Fruit fly (Drosophila melanogaster) whole organism, embryonic: ENCODE data around the gene zen2.

Experiments used
- BEAF-32 ChIP-seq: fragments of 200-800 bp; sonication (Bioruptor generic); optimal IDR thresholded peaks from 3 replicates; lab custom pipeline; 2017; ENCODE audit warnings: missing biosample characterization, missing genetic modification characterization, mild to moderate bottlenecking, moderate library complexity, missing genetic modification reagents
- Bdp1 ChIP-seq: fragments of 200-800 bp; sonication (Bioruptor generic); optimal IDR thresholded peaks from 3 replicates; lab custom pipeline; 2016; ENCODE audit warnings: missing biosample characterization, missing genetic modification characterization
- Bteb2 ChIP-seq: fragments of 200-800 bp; sonication (Bioruptor generic); optimal IDR thresholded peaks from 2 replicates; lab custom pipeline; 2016; ENCODE audit warnings: missing biosample characterization, missing genetic modification characterization
- CG10654 ChIP-seq: fragments of 200-800 bp; sonication (Bioruptor generic); optimal IDR thresholded peaks from 2 replicates; lab custom pipeline; 2016; ENCODE audit warnings: missing biosample characterization, missing genetic modification characterization
- CG12155 ChIP-seq: fragments of 200-800 bp; sonication (Bioruptor generic); optimal IDR thresholded peaks from 3 replicates; lab custom pipeline; 2016; ENCODE audit warnings: missing biosample characterization, missing genetic modification characterization
- CG13624 ChIP-seq: fragments of 200-800 bp; sonication (Bioruptor generic); optimal IDR thresholded peaks from 2 replicates; lab custom pipeline; 2016; ENCODE audit warnings: missing biosample characterization, missing genetic modification characterization
- CG14441 ChIP-seq: fragments of 200-800 bp; sonication (Bioruptor generic); IDR thresholded peaks from 2 replicates; pipeline ENCODE4 v1.3.6; 2022; ENCODE audit warnings: missing biosample characterization, missing genetic modification characterization
- CG14965 ChIP-seq: fragments of 200-800 bp; sonication (Bioruptor generic); optimal IDR thresholded peaks from 2 replicates; lab custom pipeline; 2016; ENCODE audit warnings: missing biosample characterization, missing genetic modification characterization, borderline replicate concordance
- CG15011 ChIP-seq: fragments of 200-800 bp; sonication (Bioruptor generic); optimal IDR thresholded peaks from 3 replicates; lab custom pipeline; 2018; ENCODE audit warnings: missing biosample characterization, mild to moderate bottlenecking, missing genetic modification characterization
- CG17328 ChIP-seq: fragments of 200-800 bp; sonication (Bioruptor generic); IDR thresholded peaks from 2 replicates; pipeline ENCODE4 v1.3.6; 2022; ENCODE audit warnings: missing biosample characterization, missing genetic modification characterization
- CG17385 ChIP-seq: fragments of 200-800 bp; sonication (Bioruptor generic); optimal IDR thresholded peaks from 3 replicates; lab custom pipeline; 2018; ENCODE audit warnings: missing biosample characterization, mild to moderate bottlenecking, missing genetic modification characterization
- CG18262 ChIP-seq: fragments of 200-800 bp; optimal IDR thresholded peaks from 3 replicates; lab custom pipeline; 2019; ENCODE audit warnings: missing biosample characterization, mild to moderate bottlenecking, missing genetic modification characterization, moderate library complexity
- CG18764 ChIP-seq: fragments of 200-800 bp; sonication (Bioruptor generic); optimal IDR thresholded peaks from 3 replicates; lab custom pipeline; 2016; ENCODE audit warnings: missing biosample characterization, missing genetic modification characterization
- CG31388 ChIP-seq: fragments of 200-800 bp; sonication (Bioruptor generic); optimal IDR thresholded peaks from 2 replicates; lab custom pipeline; 2016; ENCODE audit warnings: missing biosample characterization, missing genetic modification characterization
- CG32767 ChIP-seq: fragments of 200-800 bp; sonication (Bioruptor generic); IDR thresholded peaks from 2 replicates; pipeline ENCODE4 v1.3.6; 2022; ENCODE audit warnings: missing biosample characterization, missing genetic modification characterization
- CG3407 ChIP-seq: fragments of 200-800 bp; sonication (Bioruptor generic); optimal IDR thresholded peaks from 2 replicates; lab custom pipeline; 2018; ENCODE audit warnings: missing biosample characterization, mild to moderate bottlenecking, missing genetic modification characterization
- CG3995 ChIP-seq: fragments of 200-800 bp; sonication (Bioruptor generic); optimal IDR thresholded peaks from 3 replicates; lab custom pipeline; 2016; ENCODE audit warnings: missing biosample characterization, missing genetic modification characterization
- CG6254 ChIP-seq: fragments of 200-800 bp; sonication (Bioruptor generic); optimal IDR thresholded peaks from 3 replicates; lab custom pipeline; 2017; ENCODE audit warnings: mild to moderate bottlenecking, missing biosample characterization, missing genetic modification reagents, missing genetic modification characterization
- CG7839 ChIP-seq: fragments of 200-800 bp; sonication (Bioruptor generic); optimal IDR thresholded peaks from 3 replicates; lab custom pipeline; 2018; ENCODE audit warnings: missing biosample characterization, mild to moderate bottlenecking, missing genetic modification characterization, moderate library complexity
- Dp ChIP-seq: fragments of 200-800 bp; sonication (Bioruptor generic); optimal IDR thresholded peaks from 2 replicates; lab custom pipeline; 2018; ENCODE audit warnings: missing biosample characterization, mild to moderate bottlenecking, missing genetic modification characterization, moderate library complexity
- ERR ChIP-seq: fragments of 200-800 bp; sonication (Bioruptor generic); optimal IDR thresholded peaks from 2 replicates; lab custom pipeline; 2016; ENCODE audit warnings: missing biosample characterization, missing genetic modification characterization
- Ets97D ChIP-seq: fragments of 200-800 bp; sonication (Bioruptor generic); optimal IDR thresholded peaks from 3 replicates; lab custom pipeline; 2016; ENCODE audit warnings: missing biosample characterization, missing genetic modification characterization
- GATAe ChIP-seq: fragments of 200-800 bp; sonication (Bioruptor generic); conservative IDR thresholded peaks from 2 replicates; pipeline ENCODE4 v1.3.6; 2022; ENCODE audit warnings: missing biosample characterization, missing genetic modification characterization
- MESR4 ChIP-seq: fragments of 200-800 bp; sonication (Bioruptor generic); optimal IDR thresholded peaks from 2 replicates; lab custom pipeline; 2018; ENCODE audit warnings: missing biosample characterization, mild to moderate bottlenecking, missing genetic modification characterization, moderate library complexity
- NFAT ChIP-seq: fragments of 200-800 bp; sonication (Bioruptor generic); IDR thresholded peaks from 2 replicates; pipeline ENCODE4 v1.3.6; 2022; ENCODE audit warnings: missing biosample characterization, missing genetic modification characterization
- Scr ChIP-seq: fragments of 200-800 bp; sonication (Bioruptor generic); IDR thresholded peaks from 2 replicates; pipeline ENCODE4 v1.3.6; 2022; ENCODE audit warnings: missing biosample characterization, missing genetic modification characterization; ENCODE audit not compliant: partially characterized antibody
- Six4 ChIP-seq: fragments of 200-800 bp; sonication (Bioruptor generic); optimal IDR thresholded peaks from 2 replicates; lab custom pipeline; 2016; ENCODE audit warnings: missing biosample characterization, missing genetic modification characterization
- Sox102F ChIP-seq: fragments of 200-800 bp; sonication (Bioruptor generic); optimal IDR thresholded peaks from 2 replicates; lab custom pipeline; 2018; ENCODE audit warnings: missing biosample characterization, mild to moderate bottlenecking, missing genetic modification characterization, moderate library complexity
- az2 ChIP-seq: fragments of 200-800 bp; sonication (Bioruptor generic); optimal IDR thresholded peaks from 3 replicates; lab custom pipeline; 2016; ENCODE audit warnings: missing biosample characterization, missing genetic modification characterization
- bcd ChIP-seq: fragments of 200-800 bp; sonication (Bioruptor generic); optimal IDR thresholded peaks from 2 replicates; lab custom pipeline; 2017; ENCODE audit warnings: missing biosample characterization, mild to moderate bottlenecking, missing genetic modification characterization
- bigmax ChIP-seq: fragments of 200-800 bp; sonication (Bioruptor generic); optimal IDR thresholded peaks from 2 replicates; lab custom pipeline; 2018; ENCODE audit warnings: missing biosample characterization, mild to moderate bottlenecking, missing genetic modification characterization
- chinmo ChIP-seq: fragments of 200-800 bp; sonication (Bioruptor generic); IDR thresholded peaks from 4 replicates; pipeline ENCODE4 v1.3.6; 2022; ENCODE audit warnings: missing biosample characterization, missing genetic modification characterization; ENCODE audit not compliant: partially characterized antibody
- en ChIP-seq: fragments of 200-800 bp; sonication (Bioruptor generic); optimal IDR thresholded peaks from 2 replicates; lab custom pipeline; 2016; ENCODE audit warnings: missing biosample characterization, missing genetic modification characterization
- esg ChIP-seq: fragments of 200-800 bp; sonication (Bioruptor generic); conservative IDR thresholded peaks from 2 replicates; pipeline ENCODE4 v1.3.6; 2022; ENCODE audit warnings: missing biosample characterization, missing genetic modification characterization
- ewg ChIP-seq: fragments of 200-800 bp; sonication (Bioruptor generic); optimal IDR thresholded peaks from 3 replicates; lab custom pipeline; 2017; ENCODE audit warnings: mild to moderate bottlenecking, missing biosample characterization, missing genetic modification reagents, missing genetic modification characterization
- insv ChIP-seq, 2 experiments: fragments of 200-800 bp; sonication (Bioruptor generic); optimal IDR thresholded peaks; 3 replicates each; lab custom pipeline; 2016 to 2018; ENCODE audit warnings: missing biosample characterization in 2 of 2, missing genetic modification characterization in 2 of 2
- klu ChIP-seq: fragments of 200-800 bp; sonication (Bioruptor generic); IDR thresholded peaks from 2 replicates; pipeline ENCODE4 v1.3.6; 2022; ENCODE audit warnings: missing biosample characterization, missing genetic modification characterization
- mld ChIP-seq: fragments of 200-800 bp; sonication (Bioruptor generic); IDR thresholded peaks from 3 replicates; pipeline ENCODE4 v1.3.6; 2022; ENCODE audit warnings: missing biosample characterization, missing genetic modification characterization; ENCODE audit not compliant: partially characterized antibody
- otp ChIP-seq: fragments of 200-800 bp; sonication (Bioruptor generic); IDR thresholded peaks from 3 replicates; pipeline ENCODE4, ENCODE4 v1.3.6; 2022; ENCODE audit warnings: missing biosample characterization, missing genetic modification characterization
- pb ChIP-seq: fragments of 200-800 bp; sonication (Bioruptor generic); optimal IDR thresholded peaks from 3 replicates; lab custom pipeline; 2016; ENCODE audit warnings: missing biosample characterization, missing genetic modification characterization
- prd ChIP-seq, 3 experiments: fragments of >200 bp in 2 of 3; fragments of 200-800 bp in 1 of 3; sonication (Bioruptor generic) in 1 of 3; optimal IDR thresholded peaks in 2 of 3; IDR thresholded peaks in 1 of 3; 2 replicates in 2 of 3; 3 replicates in 1 of 3; pipeline versions ENCODE4 v1.3.6 to Lab custom; 2017 to 2022; ENCODE audit warnings: missing biosample characterization in 1 of 3, missing genetic modification characterization in 1 of 3
- sc ChIP-seq, 3 experiments: fragments of >200 bp in 2 of 3; fragments of 200-800 bp in 1 of 3; sonication (Bioruptor generic) in 1 of 3; optimal IDR thresholded peaks; 2 replicates in 2 of 3; 3 replicates in 1 of 3; lab custom pipeline; 2017; ENCODE audit warnings: mild to moderate bottlenecking in 1 of 3, missing biosample characterization in 1 of 3, missing genetic modification characterization in 1 of 3, missing genetic modification reagents in 1 of 3
- sima ChIP-seq: fragments of 200-800 bp; sonication (Bioruptor generic); optimal IDR thresholded peaks from 2 replicates; lab custom pipeline; 2016; ENCODE audit warnings: missing biosample characterization, missing genetic modification characterization
- sisA ChIP-seq: fragments of 200-800 bp; sonication (Bioruptor generic); IDR thresholded peaks from 2 replicates; pipeline ENCODE4 v1.3.6; 2022; ENCODE audit warnings: missing biosample characterization, missing genetic modification characterization
- slbo ChIP-seq: fragments of 200-800 bp; sonication (Bioruptor generic); IDR thresholded peaks from 2 replicates; pipeline ENCODE4 v1.3.6; 2022; ENCODE audit warnings: missing biosample characterization, missing genetic modification characterization
- sqz ChIP-seq: fragments of 200-800 bp; sonication (Bioruptor generic); optimal IDR thresholded peaks from 3 replicates; lab custom pipeline; 2018; ENCODE audit warnings: missing biosample characterization, mild to moderate bottlenecking, missing genetic modification characterization
- ssp ChIP-seq: fragments of 200-800 bp; sonication (Bioruptor generic); IDR thresholded peaks from 2 replicates; pipeline ENCODE4 v1.3.6; 2022; ENCODE audit warnings: missing biosample characterization, missing genetic modification characterization
- stc ChIP-seq: fragments of 200-800 bp; sonication (Bioruptor generic); IDR thresholded peaks from 2 replicates; pipeline ENCODE4 v1.3.6; 2022; ENCODE audit warnings: missing biosample characterization, missing genetic modification characterization
- twi ChIP-seq: fragments of 200-800 bp; optimal IDR thresholded peaks from 2 replicates; lab custom pipeline; 2019; ENCODE audit warnings: missing biosample characterization, mild to moderate bottlenecking, missing genetic modification characterization, moderate library complexity
- vvl ChIP-seq: fragments of 200-800 bp; sonication (Bioruptor generic); IDR thresholded peaks from 2 replicates; pipeline ENCODE4 v1.3.6; 2022; ENCODE audit warnings: missing biosample characterization, missing genetic modification characterization
- wor ChIP-seq: fragments of 200-800 bp; sonication (Bioruptor generic); IDR thresholded peaks from 2 replicates; pipeline ENCODE4 v1.3.6; 2022; ENCODE audit warnings: missing biosample characterization, missing genetic modification characterization

Gene zen2

DNA sequence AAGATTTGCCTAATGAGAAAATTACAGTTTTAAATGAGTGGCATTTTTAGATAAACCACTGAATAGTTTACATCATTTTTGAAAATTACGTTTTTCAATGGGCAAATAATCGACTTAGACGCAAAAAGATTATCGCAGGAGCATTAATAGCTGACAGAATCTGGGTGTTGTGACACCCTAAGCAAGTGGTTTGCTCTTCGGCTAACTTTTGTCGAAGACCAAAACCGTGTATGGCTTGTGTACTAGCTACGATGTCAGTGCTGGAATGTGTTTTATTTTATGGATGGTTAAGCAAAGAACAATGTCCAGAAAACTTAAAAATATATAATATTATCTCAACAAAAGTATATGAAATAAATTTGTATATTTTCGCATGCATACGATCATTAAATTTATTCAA lies 35.1 kb downstream of the zen2 start (continued):
- TF ChIP-seq sisA (no peak), MESR4 (GFP tag; lab: Kevin White, UChicago) (no peak), ewg (GFP tag; lab: Kevin White, UChicago) (no peak), bigmax (GFP tag; lab: Kevin White, UChicago) (no peak), stc (no peak), esg (GFP tag; lab: Robert Waterston, UW) (no peak), mld (GFP tag; lab: Robert Waterston, UW) (no peak), CG32767 (GFP tag; lab: Robert Waterston, UW) (no peak), chinmo (GFP tag; lab: Robert Waterston, UW) (no peak), slbo (peak; percentile 50), ERR (GFP tag; lab: Kevin White, UChicago) (no peak), Six4 (GFP tag; lab: Kevin White, UChicago) (no peak), CG15011 (GFP tag; lab: Kevin White, UChicago) (no peak), sc (optimal IDR thresholded peaks at IDR 0.05; lab: Kevin White, UChicago) (no peak), sc (GFP tag; optimal IDR thresholded peaks at IDR 0.05; lab: Kevin White, UChicago) (no peak), CG7839 (tag; lab: Kevin White, UChicago) (no peak), GATAe (GFP tag; lab: Robert Waterston, UW) (no peak), wor (GFP tag; lab: Robert Waterston, UW) (no peak), CG6254 (GFP tag; lab: Kevin White, UChicago) (no peak), CG31388 (GFP tag; lab: Kevin White, UChicago) (no peak), CG13624 (no peak), Scr (peak; percentile 46; the same call in 1 of the 2 replicates), prd (optimal IDR thresholded peaks at IDR 0.05; lab: Kevin White, UChicago) (no peak), prd (GFP tag; IDR thresholded peaks at IDR 0.05; lab: Robert Waterston, UW) (no peak), CG12155 (no peak), insv (GFP tag; optimal IDR thresholded peaks at IDR 0.05; lab: Kevin White, UChicago) (peak in 1 of 2 experiments; percentile 76), CG14965 (GFP tag; lab: Kevin White, UChicago) (no peak), klu (GFP tag; lab: Robert Waterston, UW) (no peak), CG10654 (no peak), az2 (GFP tag; lab: Kevin White, UChicago) (no peak), CG3407 (GFP tag; lab: Kevin White, UChicago) (no peak), CG18764 (no peak), CG3995 (no peak), BEAF-32 (GFP tag; lab: Kevin White, UChicago) (peak; percentile 31), CG18262 (tag; lab: Kevin White, UChicago) (no peak), Ets97D (peak; percentile 19), Bteb2 (no peak), sima (no peak), vvl (GFP tag; lab: Robert Waterston, UW) (no peak), ssp (GFP tag; lab: Robert Waterston, UW) (no peak), NFAT (GFP tag; lab: Robert Waterston, UW) (no peak), bcd (GFP tag; lab: Kevin White, UChicago) (peak; percentile 42), pb (GFP tag; lab: Kevin White, UChicago) (no peak), CG14441 (GFP tag; lab: Robert Waterston, UW) (no peak), CG17328 (GFP tag; lab: Robert Waterston, UW) (no peak), Dp (GFP tag; lab: Kevin White, UChicago) (peak; percentile 36), twi (no peak), CG17385 (no peak), en (GFP tag; lab: Kevin White, UChicago) (no peak), Sox102F (GFP tag; lab: Kevin White, UChicago) (no peak), sqz (GFP tag; lab: Kevin White, UChicago) (no peak), Bdp1 (no peak), otp (GFP tag; lab: Robert Waterston, UW) (no peak)
